Fruit fly (Drosophila melanogaster) whole organism, embryonic: ENCODE measurements around the gene frtz.

Experiments
- Blimp-1 ChIP-seq: fragments of 200-800 bp; sonication (Bioruptor generic); optimal IDR thresholded peaks from 3 replicates; lab custom pipeline; 2018; ENCODE audit warnings: missing biosample characterization, missing genetic modification characterization, mild to moderate bottlenecking, moderate library complexity, missing genetic modification reagents
- CG10147 ChIP-seq: fragments of 200-800 bp; sonication (Bioruptor generic); optimal IDR thresholded peaks from 2 replicates; lab custom pipeline; 2019; ENCODE audit warnings: missing biosample characterization, mild to moderate bottlenecking, missing genetic modification characterization, moderate library complexity
- CG10959 ChIP-seq: fragments of 200-800 bp; sonication (Bioruptor generic); IDR thresholded peaks from 2 replicates; pipeline ENCODE4 v1.3.6; 2022; ENCODE audit warnings: missing biosample characterization, missing genetic modification characterization
- CG11398 ChIP-seq: fragments of 200-800 bp; sonication (Bioruptor generic); optimal IDR thresholded peaks from 2 replicates; lab custom pipeline; 2016; ENCODE audit warnings: missing biosample characterization, missing genetic modification characterization
- CG11696 ChIP-seq: fragments of 200-800 bp; sonication (Bioruptor generic); IDR thresholded peaks from 2 replicates; pipeline ENCODE4 v1.3.6; 2022; ENCODE audit warnings: missing biosample characterization, missing genetic modification characterization
- CG13296 ChIP-seq: fragments of 200-800 bp; sonication (Bioruptor generic); optimal IDR thresholded peaks from 3 replicates; lab custom pipeline; 2018; ENCODE audit warnings: missing biosample characterization, mild to moderate bottlenecking, missing genetic modification characterization
- CG14965 ChIP-seq: fragments of 200-800 bp; sonication (Bioruptor generic); optimal IDR thresholded peaks from 2 replicates; lab custom pipeline; 2016; ENCODE audit warnings: missing biosample characterization, missing genetic modification characterization, borderline replicate concordance
- CG1529 ChIP-seq: fragments of 200-800 bp; sonication (Bioruptor generic); optimal IDR thresholded peaks from 3 replicates; lab custom pipeline; 2018; ENCODE audit warnings: missing biosample characterization, missing genetic modification characterization
- CG17361 ChIP-seq: fragments of 200-800 bp; sonication (Bioruptor generic); IDR thresholded peaks from 3 replicates; pipeline ENCODE4 v1.3.6; 2022; ENCODE audit warnings: missing biosample characterization, missing genetic modification characterization
- CG2678 ChIP-seq: fragments of 200-800 bp; sonication (Bioruptor generic); optimal IDR thresholded peaks from 3 replicates; lab custom pipeline; 2019; ENCODE audit warnings: missing biosample characterization, mild to moderate bottlenecking, missing genetic modification characterization, moderate library complexity
- CG2875 ChIP-seq: fragments of 200-800 bp; sonication (Bioruptor generic); optimal IDR thresholded peaks from 2 replicates; lab custom pipeline; 2017; ENCODE audit warnings: missing biosample characterization, mild to moderate bottlenecking, missing genetic modification characterization, missing genetic modification reagents
- CG30403 ChIP-seq: fragments of 200-800 bp; sonication (Bioruptor generic); optimal IDR thresholded peaks from 3 replicates; lab custom pipeline; 2016; ENCODE audit warnings: missing biosample characterization, missing genetic modification characterization
- CG31441 ChIP-seq: fragments of 200-800 bp; sonication (Bioruptor generic); IDR thresholded peaks from 2 replicates; pipeline ENCODE4 v1.3.6; 2022; ENCODE audit warnings: missing biosample characterization, missing genetic modification characterization
- CG34376 ChIP-seq: fragments of 200-800 bp; sonication (Bioruptor generic); optimal IDR thresholded peaks from 2 replicates; lab custom pipeline; 2018; ENCODE audit warnings: missing biosample characterization, mild to moderate bottlenecking, missing genetic modification characterization
- CG3726 ChIP-seq: fragments of 200-800 bp; sonication (Bioruptor generic); IDR thresholded peaks from 3 replicates; pipeline ENCODE4, ENCODE4 v1.3.6; 2022; ENCODE audit warnings: missing biosample characterization, missing genetic modification characterization
- CG3838 ChIP-seq: fragments of 200-800 bp; sonication (Bioruptor generic); optimal IDR thresholded peaks from 3 replicates; lab custom pipeline; 2016; ENCODE audit warnings: missing biosample characterization, missing genetic modification characterization
- CG3995 ChIP-seq: fragments of 200-800 bp; sonication (Bioruptor generic); optimal IDR thresholded peaks from 3 replicates; lab custom pipeline; 2016; ENCODE audit warnings: missing biosample characterization, missing genetic modification characterization
- CG43689 ChIP-seq: fragments of 200-800 bp; sonication (Bioruptor generic); IDR thresholded peaks from 2 replicates; pipeline ENCODE4 v1.3.6; 2022; ENCODE audit warnings: missing biosample characterization, missing genetic modification characterization
- CG7271 ChIP-seq: fragments of 200-800 bp; sonication (Bioruptor generic); optimal IDR thresholded peaks from 2 replicates; lab custom pipeline; 2018; ENCODE audit warnings: missing biosample characterization, mild to moderate bottlenecking, missing genetic modification characterization, moderate library complexity
- CG7372 ChIP-seq: fragments of 200-800 bp; sonication (Bioruptor generic); IDR thresholded peaks from 2 replicates; pipeline ENCODE4 v1.3.6; 2022; ENCODE audit warnings: missing biosample characterization, missing genetic modification characterization
- CG7786 ChIP-seq: fragments of 200-800 bp; sonication (Bioruptor generic); optimal IDR thresholded peaks from 2 replicates; lab custom pipeline; 2016; ENCODE audit warnings: missing biosample characterization, missing genetic modification characterization
- CG8478 ChIP-seq: fragments of >200 bp; optimal IDR thresholded peaks from 2 replicates; lab custom pipeline; 2018
- Dip2 ChIP-seq: fragments of 200-800 bp; sonication (Bioruptor generic); IDR thresholded peaks from 2 replicates; pipeline ENCODE4 v1.3.6; 2022; ENCODE audit warnings: missing biosample characterization, missing genetic modification characterization
- Fer1 ChIP-seq: fragments of 200-800 bp; sonication (Bioruptor generic); optimal IDR thresholded peaks from 2 replicates; lab custom pipeline; 2017; ENCODE audit warnings: missing biosample characterization, mild to moderate bottlenecking, missing genetic modification characterization
- GATAe ChIP-seq: fragments of 200-800 bp; sonication (Bioruptor generic); conservative IDR thresholded peaks from 2 replicates; pipeline ENCODE4 v1.3.6; 2022; ENCODE audit warnings: missing biosample characterization, missing genetic modification characterization
- HmgZ ChIP-seq: fragments of 200-800 bp; sonication (Bioruptor generic); optimal IDR thresholded peaks from 2 replicates; lab custom pipeline; 2018; ENCODE audit warnings: missing biosample characterization, mild to moderate bottlenecking, missing genetic modification characterization
- Hmr ChIP-seq: fragments of 200-800 bp; sonication (Bioruptor generic); optimal IDR thresholded peaks from 3 replicates; lab custom pipeline; 2017; ENCODE audit warnings: mild to moderate bottlenecking, missing biosample characterization, missing genetic modification reagents, missing genetic modification characterization
- Hr78 ChIP-seq, 2 experiments: fragments of 200-800 bp in 1 of 2; fragments of >200 bp in 1 of 2; sonication (Bioruptor generic) in 1 of 2; optimal IDR thresholded peaks; 2 replicates each; lab custom pipeline; 2017 to 2019; ENCODE audit warnings: missing biosample characterization in 2 of 2, missing genetic modification characterization in 2 of 2, mild to moderate bottlenecking in 1 of 2, moderate library complexity in 1 of 2
- Jarid2 ChIP-seq: fragments of 200-800 bp; sonication (Bioruptor generic); optimal IDR thresholded peaks from 3 replicates; lab custom pipeline; 2017; ENCODE audit warnings: mild to moderate bottlenecking, missing biosample characterization, missing genetic modification reagents, missing genetic modification characterization
- Mes4 ChIP-seq: fragments of 200-800 bp; sonication (Bioruptor generic); optimal IDR thresholded peaks from 2 replicates; lab custom pipeline; 2016; ENCODE audit warnings: missing biosample characterization, missing genetic modification characterization
- Neu2 ChIP-seq: fragments of 200-800 bp; sonication (Bioruptor generic); optimal IDR thresholded peaks from 3 replicates; lab custom pipeline; 2016; ENCODE audit warnings: missing biosample characterization, missing genetic modification characterization, borderline replicate concordance
- Nf-YC ChIP-seq: fragments of 200-800 bp; optimal IDR thresholded peaks from 3 replicates; lab custom pipeline; 2019; ENCODE audit warnings: missing biosample characterization, mild to moderate bottlenecking, missing genetic modification characterization, moderate library complexity
- Vsx1 ChIP-seq: fragments of 200-800 bp; sonication (Bioruptor generic); optimal IDR thresholded peaks from 2 replicates; lab custom pipeline; 2017; ENCODE audit warnings: missing biosample characterization, mild to moderate bottlenecking, missing genetic modification characterization, missing genetic modification reagents
- YL-1 ChIP-seq: fragments of 200-800 bp; sonication (Bioruptor generic); optimal IDR thresholded peaks from 3 replicates; lab custom pipeline; 2017; ENCODE audit warnings: missing biosample characterization, mild to moderate bottlenecking, missing genetic modification characterization
- ara ChIP-seq: fragments of 200-800 bp; sonication (Bioruptor generic); IDR thresholded peaks from 2 replicates; pipeline ENCODE4 v1.3.6; 2022; ENCODE audit warnings: missing biosample characterization, missing genetic modification characterization
- cg ChIP-seq: fragments of 200-800 bp; sonication (Bioruptor generic); optimal IDR thresholded peaks from 3 replicates; lab custom pipeline; 2019; ENCODE audit warnings: missing biosample characterization, mild to moderate bottlenecking, missing genetic modification characterization, moderate library complexity
- chinmo ChIP-seq: fragments of 200-800 bp; sonication (Bioruptor generic); IDR thresholded peaks from 4 replicates; pipeline ENCODE4 v1.3.6; 2022; ENCODE audit warnings: missing biosample characterization, missing genetic modification characterization; ENCODE audit not compliant: partially characterized antibody
- crp ChIP-seq, 2 experiments: fragments of 200-800 bp; sonication (Bioruptor generic); optimal IDR thresholded peaks; 2 replicates in 1 of 2; 3 replicates in 1 of 2; lab custom pipeline; 2017; ENCODE audit warnings: missing biosample characterization in 2 of 2, missing genetic modification characterization in 2 of 2, mild to moderate bottlenecking in 1 of 2, moderate library complexity in 1 of 2
- dpn ChIP-seq, 2 experiments: fragments of 200-800 bp; sonication (Bioruptor generic); optimal IDR thresholded peaks; 3 replicates each; lab custom pipeline; 2016; ENCODE audit warnings: missing biosample characterization in 2 of 2, missing genetic modification characterization in 2 of 2
- eve ChIP-seq, 2 experiments: fragments of >200 bp; optimal IDR thresholded peaks; 2 replicates each; lab custom pipeline; 2017; ENCODE audit warnings: missing biosample characterization in 2 of 2, missing genetic modification characterization in 2 of 2
- ewg ChIP-seq: fragments of 200-800 bp; sonication (Bioruptor generic); optimal IDR thresholded peaks from 3 replicates; lab custom pipeline; 2017; ENCODE audit warnings: mild to moderate bottlenecking, missing biosample characterization, missing genetic modification reagents, missing genetic modification characterization
- gcm ChIP-seq: fragments of 200-800 bp; sonication (Bioruptor generic); optimal IDR thresholded peaks from 2 replicates; lab custom pipeline; 2019; ENCODE audit warnings: missing biosample characterization, mild to moderate bottlenecking, missing genetic modification characterization, moderate library complexity
- kay ChIP-seq: fragments of 200-800 bp; sonication (Bioruptor generic); optimal IDR thresholded peaks from 2 replicates; lab custom pipeline; 2016; ENCODE audit warnings: missing biosample characterization, missing genetic modification characterization
- nmo ChIP-seq: fragments of 200-800 bp; sonication (Bioruptor generic); optimal IDR thresholded peaks from 2 replicates; lab custom pipeline; 2018; ENCODE audit warnings: missing biosample characterization, mild to moderate bottlenecking, missing genetic modification characterization, moderate library complexity
- pum ChIP-seq: fragments of 200-800 bp; sonication (Bioruptor generic); optimal IDR thresholded peaks from 2 replicates; lab custom pipeline; 2016; ENCODE audit warnings: missing biosample characterization, missing genetic modification characterization
- pzg ChIP-seq: fragments of 200-800 bp; sonication (Bioruptor generic); optimal IDR thresholded peaks from 3 replicates; lab custom pipeline; 2018; ENCODE audit warnings: missing biosample characterization, mild to moderate bottlenecking, missing genetic modification characterization, moderate library complexity
- repo ChIP-seq: fragments of 200-800 bp; sonication (Bioruptor generic); optimal IDR thresholded peaks from 2 replicates; lab custom pipeline; 2016; ENCODE audit warnings: missing biosample characterization, missing genetic modification characterization
- sc ChIP-seq, 3 experiments: fragments of >200 bp in 2 of 3; fragments of 200-800 bp in 1 of 3; sonication (Bioruptor generic) in 1 of 3; optimal IDR thresholded peaks; 2 replicates in 2 of 3; 3 replicates in 1 of 3; lab custom pipeline; 2017; ENCODE audit warnings: mild to moderate bottlenecking in 1 of 3, missing biosample characterization in 1 of 3, missing genetic modification characterization in 1 of 3, missing genetic modification reagents in 1 of 3
- seq ChIP-seq: fragments of 200-800 bp; sonication (Bioruptor generic); IDR thresholded peaks from 2 replicates; pipeline ENCODE4 v1.3.6; 2022; ENCODE audit warnings: missing biosample characterization, missing genetic modification characterization
- trem ChIP-seq: fragments of 200-800 bp; optimal IDR thresholded peaks from 3 replicates; lab custom pipeline; 2019; ENCODE audit warnings: missing biosample characterization, mild to moderate bottlenecking, missing genetic modification characterization, moderate library complexity
- tup ChIP-seq: fragments of 200-800 bp; sonication (Bioruptor generic); optimal IDR thresholded peaks from 2 replicates; lab custom pipeline; 2016; ENCODE audit warnings: missing biosample characterization, mild to moderate bottlenecking, missing genetic modification characterization, moderate library complexity

The frtz gene

dm6 chr2L:1692857-1693256 is 22.8 kb downstream of the frtz start (continued):
- TF ChIP-seq dpn (GFP tag; optimal IDR thresholded peaks at IDR 0.05; lab: Kevin White, UChicago) (no peak), Mes4 (GFP tag; lab: Kevin White, UChicago) (no peak), ara (GFP tag; lab: Robert Waterston, UW) (no peak), CG2678 (no peak), trem (no peak), CG13296 (GFP tag; lab: Kevin White, UChicago) (no peak), CG34376 (GFP tag; lab: Kevin White, UChicago) (peak; percentile 5), YL-1 (no peak), CG3726 (GFP tag; lab: Robert Waterston, UW) (no peak), CG7271 (tag; lab: Kevin White, UChicago) (no peak), pzg (no peak), CG8478 (no peak), Neu2 (GFP tag; lab: Kevin White, UChicago) (no peak), Vsx1 (GFP tag; lab: Kevin White, UChicago) (peak; percentile 10), CG30403 (GFP tag; lab: Kevin White, UChicago) (no peak), ewg (GFP tag; lab: Kevin White, UChicago) (no peak), seq (GFP tag; lab: Robert Waterston, UW) (no peak), Nf-YC (tag; lab: Kevin White, UChicago) (peak; percentile 71), CG10959 (GFP tag; lab: Robert Waterston, UW) (no peak), HmgZ (tag; lab: Kevin White, UChicago) (no peak), Blimp-1 (GFP tag; lab: Kevin White, UChicago) (peak; percentile 33), kay (GFP tag; lab: Kevin White, UChicago) (peak; percentile 3), cg (peak; percentile 8), CG43689 (GFP tag; lab: Robert Waterston, UW) (no peak), CG10147 (GFP tag; lab: Kevin White, UChicago) (no peak), CG11398 (GFP tag; lab: Kevin White, UChicago) (no peak), CG2875 (GFP tag; lab: Kevin White, UChicago) (no peak), Dip2 (GFP tag; lab: Robert Waterston, UW) (no peak), CG17361 (GFP tag; lab: Robert Waterston, UW) (no peak), crp (GFP tag; optimal IDR thresholded peaks at IDR 0.05; lab: Kevin White, UChicago) (no peak), tup (GFP tag; lab: Kevin White, UChicago) (no peak), nmo (GFP tag; lab: Kevin White, UChicago) (no peak), Hmr (GFP tag; lab: Kevin White, UChicago) (no peak), CG7786 (GFP tag; lab: Kevin White, UChicago) (no peak), pum (GFP tag; lab: Kevin White, UChicago) (no peak), CG11696 (GFP tag; lab: Robert Waterston, UW) (no peak), Hr78 (GFP tag; optimal IDR thresholded peaks at IDR 0.05; lab: Kevin White, UChicago) (no peak), CG1529 (no peak), GATAe (GFP tag; lab: Robert Waterston, UW) (peak; percentile 32; the same call in 1 of the 2 replicates), chinmo (GFP tag; lab: Robert Waterston, UW) (peak; percentile 99), CG3995 (GFP tag; lab: Kevin White, UChicago) (no peak), CG3838 (GFP tag; lab: Kevin White, UChicago) (no peak), sc (optimal IDR thresholded peaks at IDR 0.05; lab: Kevin White, UChicago) (no peak), sc (GFP tag; optimal IDR thresholded peaks at IDR 0.05; lab: Kevin White, UChicago) (no peak), Jarid2 (GFP tag; lab: Kevin White, UChicago) (no peak), CG7372 (peak; percentile 71), CG31441 (GFP tag; lab: Robert Waterston, UW) (no peak), CG14965 (no peak), gcm (GFP tag; lab: Kevin White, UChicago) (no peak), eve (GFP tag; optimal IDR thresholded peaks at IDR 0.05; lab: Kevin White, UChicago) (no peak), Fer1 (GFP tag; lab: Kevin White, UChicago) (no peak), repo (GFP tag; lab: Kevin White, UChicago) (no peak)
